Worm (Caenorhabditis elegans) whole organism, L4 larva: ENCODE data around the gene spp-5.
A peak's percentile ranks its signal among the peaks of the same experiment; 100 is the strongest.

Experiments
- F26F4.8 ChIP-seq: fragments of 200-800 bp; sonication (Bioruptor generic); conservative IDR thresholded peaks from 2 replicates; pipeline ENCODE4 v1.3.6; 2022; ENCODE audit warnings: missing genetic modification characterization, missing compliant biosample characterization
- T20F7.1 ChIP-seq: fragments of 200-800 bp; sonication (Bioruptor generic); optimal IDR thresholded peaks from 2 replicates; lab custom pipeline; 2018; ENCODE audit warnings: mild to moderate bottlenecking, missing genetic modification characterization, missing compliant biosample characterization
- egl-27 ChIP-seq: sonication (generic microtip); optimal IDR thresholded peaks from 3 replicates; lab custom pipeline; 2017; ENCODE audit warnings: missing biosample characterization, missing genetic modification reagents, missing genetic modification characterization
- lin-1 ChIP-seq: fragments of 200-800 bp; sonication (Bioruptor generic); IDR thresholded peaks from 2 replicates; pipeline ENCODE4 v1.3.6; 2022; ENCODE audit warnings: missing genetic modification reagents, missing genetic modification characterization, missing compliant biosample characterization
- madf-9 ChIP-seq: fragments of 200-800 bp; sonication (Bioruptor generic); conservative IDR thresholded peaks from 2 replicates; pipeline ENCODE4 v1.3.6; 2022; ENCODE audit warnings: missing genetic modification reagents, missing genetic modification characterization, missing compliant biosample characterization
- nhr-11 ChIP-seq: fragments of 150-350 bp; optimal IDR thresholded peaks from 2 replicates; lab custom pipeline; 2014; ENCODE audit warnings: missing biosample characterization, missing genetic modification characterization
- nhr-25 ChIP-seq: sonication (generic microtip); optimal IDR thresholded peaks from 2 replicates; lab custom pipeline; 2017; ENCODE audit warnings: missing genetic modification characterization, mild to moderate bottlenecking, missing compliant biosample characterization, antibody characterized with exemption, moderate library complexity, borderline replicate concordance; ENCODE audit not compliant: insufficient read depth
- nhr-42 ChIP-seq: fragments of 200-800 bp; sonication (Bioruptor generic); IDR thresholded peaks from 2 replicates; pipeline ENCODE4 v1.3.6; 2022; ENCODE audit warnings: missing genetic modification characterization, missing compliant biosample characterization
- skn-1 ChIP-seq: fragments of 150-350 bp; optimal IDR thresholded peaks from 2 replicates; lab custom pipeline; 2014; ENCODE audit warnings: missing biosample characterization, missing genetic modification characterization
- snpc-1.2 ChIP-seq: fragments of 200-800 bp; sonication (Bioruptor generic); IDR thresholded peaks from 2 replicates; pipeline ENCODE4 v1.3.6; 2022; ENCODE audit warnings: missing genetic modification reagents, missing genetic modification characterization, missing compliant biosample characterization
- snpc-4 ChIP-seq: fragments of 150-350 bp; optimal IDR thresholded peaks from 2 replicates; lab custom pipeline; 2014; ENCODE audit warnings: missing biosample characterization, missing genetic modification characterization
- unc-39 ChIP-seq: sonication (generic microtip); optimal IDR thresholded peaks from 2 replicates; lab custom pipeline; 2017; ENCODE audit warnings: missing biosample characterization, missing genetic modification characterization
- unc-62 ChIP-seq, 3 experiments: fragments of 150-350 bp in 1 of 3; sonication (generic microtip); optimal IDR thresholded peaks in 2 of 3; peaks in 1 of 3; 1 replicate in 1 of 3; 2 replicates in 2 of 3; lab custom pipeline; 2014 to 2017; ENCODE audit warnings: missing biosample characterization in 3 of 3, missing genetic modification characterization in 3 of 3, missing genetic modification reagents in 3 of 3, missing genotype in 1 of 3
- zag-1 ChIP-seq: fragments of 150-350 bp; optimal IDR thresholded peaks from 2 replicates; lab custom pipeline; 2014; ENCODE audit warnings: missing biosample characterization, missing genetic modification characterization

ce11 chrX:7328065-7328564 lies 8.0 kb upstream of the spp-5 start:
- TF ChIP-seq madf-9: no peak
- no peak for TF ChIP-seq T20F7.1 (GFP tag; lab: Kevin White, UChicago)
- no peak for TF ChIP-seq egl-27 (tag; lab: Kevin White, UChicago)
- no peak for TF ChIP-seq unc-39 (tag; lab: Kevin White, UChicago)
- no peak for TF ChIP-seq zag-1 (tag; lab: Kevin White, UChicago)
- TF ChIP-seq snpc-4 (tag; lab: Kevin White, UChicago): no peak
- TF ChIP-seq F26F4.8 (GFP tag; lab: Robert Waterston, UW): no peak
- TF ChIP-seq snpc-1.2 (GFP tag; lab: Robert Waterston, UW): no peak
- TF ChIP-seq skn-1 (tag; lab: Kevin White, UChicago): no peak
- no peak for TF ChIP-seq nhr-25 (tag; lab: Kevin White, UChicago)
- no peak for TF ChIP-seq nhr-42 (GFP tag; lab: Robert Waterston, UW)
- TF ChIP-seq unc-62 (GFP tag; optimal IDR thresholded peaks at IDR 0.05 in 1 of 2; lab: Kevin White, UChicago): peak in 1 of 2 experiments; percentile 10
- no peak for TF ChIP-seq unc-62 (tag; optimal IDR thresholded peaks at IDR 0.05; lab: Kevin White, UChicago)
- TF ChIP-seq lin-1 (GFP tag; lab: Robert Waterston, UW): no peak
- no peak for TF ChIP-seq nhr-11 (tag; lab: Kevin White, UChicago)
